Fruit fly (Drosophila melanogaster) whole organism, embryonic: Measurements from ENCODE around the gene CG3434.

Source experiments
- CG10274 ChIP-seq: fragments of 200-800 bp; sonication (Bioruptor generic); optimal IDR thresholded peaks from 3 replicates; lab custom pipeline; 2017; ENCODE audit warnings: missing biosample characterization, mild to moderate bottlenecking, missing genetic modification characterization
- CG10321 ChIP-seq: fragments of 200-800 bp; sonication (Bioruptor generic); IDR thresholded peaks from 2 replicates; pipeline ENCODE4 v1.3.6; 2022; ENCODE audit warnings: missing biosample characterization, missing genetic modification characterization
- CG10959 ChIP-seq: fragments of 200-800 bp; sonication (Bioruptor generic); IDR thresholded peaks from 2 replicates; pipeline ENCODE4 v1.3.6; 2022; ENCODE audit warnings: missing biosample characterization, missing genetic modification characterization
- CG11723 ChIP-seq: fragments of 200-800 bp; sonication (Bioruptor generic); optimal IDR thresholded peaks from 2 replicates; lab custom pipeline; 2017; ENCODE audit warnings: missing biosample characterization, mild to moderate bottlenecking, missing genetic modification characterization
- CG12071 ChIP-seq: fragments of 200-800 bp; sonication (Bioruptor generic); optimal IDR thresholded peaks from 3 replicates; lab custom pipeline; 2018; ENCODE audit warnings: missing biosample characterization, mild to moderate bottlenecking, missing genetic modification characterization
- CG12744 ChIP-seq: fragments of 200-800 bp; sonication (Bioruptor generic); optimal IDR thresholded peaks from 2 replicates; lab custom pipeline; 2016; ENCODE audit warnings: missing biosample characterization, missing genetic modification characterization
- CG12769 ChIP-seq: fragments of 200-800 bp; sonication (Bioruptor generic); optimal IDR thresholded peaks from 2 replicates; lab custom pipeline; 2019; ENCODE audit warnings: missing biosample characterization, mild to moderate bottlenecking, missing genetic modification characterization, moderate library complexity
- CG13287 ChIP-seq: fragments of 200-800 bp; sonication (Bioruptor generic); IDR thresholded peaks from 2 replicates; pipeline ENCODE4 v1.3.6; 2022; ENCODE audit warnings: missing biosample characterization, missing genetic modification characterization; ENCODE audit not compliant: partially characterized antibody
- CG13894 ChIP-seq: fragments of 200-800 bp; sonication (Bioruptor generic); optimal IDR thresholded peaks from 3 replicates; lab custom pipeline; 2018; ENCODE audit warnings: missing biosample characterization, mild to moderate bottlenecking, missing genetic modification characterization, moderate library complexity
- CG16863 ChIP-seq: fragments of 200-800 bp; sonication (Bioruptor generic); optimal IDR thresholded peaks from 3 replicates; lab custom pipeline; 2016; ENCODE audit warnings: missing biosample characterization, missing genetic modification characterization
- CG18011 ChIP-seq: fragments of 200-800 bp; sonication (Bioruptor generic); optimal IDR thresholded peaks from 2 replicates; lab custom pipeline; 2017; ENCODE audit warnings: missing biosample characterization, missing genetic modification characterization, mild to moderate bottlenecking, moderate library complexity, missing genotype
- CG18764 ChIP-seq: fragments of 200-800 bp; sonication (Bioruptor generic); optimal IDR thresholded peaks from 3 replicates; lab custom pipeline; 2016; ENCODE audit warnings: missing biosample characterization, missing genetic modification characterization
- CG2875 ChIP-seq: fragments of 200-800 bp; sonication (Bioruptor generic); optimal IDR thresholded peaks from 2 replicates; lab custom pipeline; 2017; ENCODE audit warnings: missing biosample characterization, mild to moderate bottlenecking, missing genetic modification characterization, missing genetic modification reagents
- CG31224 ChIP-seq: fragments of 200-800 bp; sonication (Bioruptor generic); IDR thresholded peaks from 2 replicates; pipeline ENCODE4 v1.3.6; 2022; ENCODE audit warnings: missing biosample characterization, missing genetic modification characterization
- CG32767 ChIP-seq: fragments of 200-800 bp; sonication (Bioruptor generic); IDR thresholded peaks from 2 replicates; pipeline ENCODE4 v1.3.6; 2022; ENCODE audit warnings: missing biosample characterization, missing genetic modification characterization
- CG33557 ChIP-seq: fragments of 200-800 bp; sonication (Bioruptor generic); optimal IDR thresholded peaks from 2 replicates; lab custom pipeline; 2019; ENCODE audit warnings: missing biosample characterization, mild to moderate bottlenecking, missing genetic modification characterization, moderate library complexity
- CG42726 ChIP-seq: fragments of 200-800 bp; sonication (Bioruptor generic); IDR thresholded peaks from 2 replicates; pipeline ENCODE4 v1.3.6; 2022; ENCODE audit warnings: missing biosample characterization, missing genetic modification characterization; ENCODE audit not compliant: partially characterized antibody
- CG4360 ChIP-seq: fragments of 200-800 bp; sonication (Bioruptor generic); IDR thresholded peaks from 2 replicates; pipeline ENCODE4 v1.3.6; 2022; ENCODE audit warnings: missing biosample characterization, missing genetic modification characterization
- CG4730 ChIP-seq: fragments of 200-800 bp; sonication (Bioruptor generic); IDR thresholded peaks from 2 replicates; pipeline ENCODE4 v1.3.6; 2022; ENCODE audit warnings: missing biosample characterization, missing genetic modification characterization
- CG6175 ChIP-seq: fragments of 200-800 bp; sonication (Bioruptor generic); IDR thresholded peaks from 3 replicates; pipeline ENCODE4 v1.3.6; 2022; ENCODE audit warnings: missing biosample characterization, missing genetic modification characterization
- CG6654 ChIP-seq: fragments of 200-800 bp; sonication (Bioruptor generic); optimal IDR thresholded peaks from 2 replicates; lab custom pipeline; 2017; ENCODE audit warnings: missing biosample characterization, mild to moderate bottlenecking, missing genetic modification characterization
- CG6683 ChIP-seq: fragments of 200-800 bp; sonication (Bioruptor generic); optimal IDR thresholded peaks from 2 replicates; lab custom pipeline; 2017; ENCODE audit warnings: missing biosample characterization, mild to moderate bottlenecking, missing genetic modification characterization, missing genetic modification reagents
- CoRest ChIP-seq: fragments of 200-800 bp; sonication (Bioruptor generic); optimal IDR thresholded peaks from 3 replicates; lab custom pipeline; 2018; ENCODE audit warnings: missing biosample characterization, mild to moderate bottlenecking, missing genetic modification characterization, moderate library complexity
- D19A ChIP-seq: fragments of 200-800 bp; optimal IDR thresholded peaks from 3 replicates; lab custom pipeline; 2019; ENCODE audit warnings: missing biosample characterization, mild to moderate bottlenecking, missing genetic modification characterization, moderate library complexity
- Elba2 ChIP-seq: fragments of 200-800 bp; sonication (Bioruptor generic); optimal IDR thresholded peaks from 3 replicates; lab custom pipeline; 2016; ENCODE audit warnings: missing biosample characterization, missing genetic modification characterization
- Ets65A ChIP-seq: fragments of 200-800 bp; sonication (Bioruptor generic); peaks from one replicate; lab custom pipeline; 2016; ENCODE audit warnings: missing biosample characterization, missing genetic modification characterization
- H15 ChIP-seq: fragments of 200-800 bp; sonication (Bioruptor generic); IDR thresholded peaks from 3 replicates; pipeline ENCODE4 v1.3.6; 2022; ENCODE audit warnings: missing biosample characterization, missing genetic modification characterization
- HLH3B ChIP-seq: fragments of 200-800 bp; sonication (Bioruptor generic); IDR thresholded peaks from 2 replicates; pipeline ENCODE4 v1.3.6; 2022; ENCODE audit warnings: missing biosample characterization, missing genetic modification characterization
- Med ChIP-seq: fragments of 200-800 bp; sonication (Bioruptor generic); peaks from one replicate; lab custom pipeline; 2016; ENCODE audit warnings: missing biosample characterization, missing genetic modification characterization, mild to moderate bottlenecking, inconsistent platforms, moderate library complexity
- Opbp ChIP-seq: fragments of 200-800 bp; sonication (Bioruptor generic); IDR thresholded peaks from 3 replicates; pipeline ENCODE4 v1.3.6; 2022; ENCODE audit warnings: missing biosample characterization, missing genetic modification characterization; ENCODE audit not compliant: partially characterized antibody
- Ravus ChIP-seq: fragments of 200-800 bp; sonication (Bioruptor generic); IDR thresholded peaks from 2 replicates; pipeline ENCODE4 v1.3.6; 2022; ENCODE audit warnings: missing biosample characterization, missing genetic modification characterization
- Tbp ChIP-seq: fragments of >200 bp; optimal IDR thresholded peaks from 2 replicates; lab custom pipeline; 2018; ENCODE audit warnings: missing biosample characterization, missing genetic modification characterization
- Trl ChIP-seq, 3 experiments: fragments of >200 bp in 2 of 3; fragments of 200-800 bp in 1 of 3; sonication (Bioruptor generic) in 1 of 3; optimal IDR thresholded peaks; 2 replicates in 1 of 3; 3 replicates in 2 of 3; lab custom pipeline; 2016 to 2017; ENCODE audit warnings: missing biosample characterization in 1 of 3, missing genetic modification characterization in 1 of 3
- Xbp1 ChIP-seq: fragments of 200-800 bp; sonication (Bioruptor generic); optimal IDR thresholded peaks from 3 replicates; lab custom pipeline; 2016; ENCODE audit warnings: missing biosample characterization, mild to moderate bottlenecking, missing genetic modification characterization
- eve ChIP-seq, 2 experiments: fragments of >200 bp; optimal IDR thresholded peaks; 2 replicates each; lab custom pipeline; 2017; ENCODE audit warnings: missing biosample characterization in 2 of 2, missing genetic modification characterization in 2 of 2
- exex ChIP-seq: fragments of 200-800 bp; sonication (Bioruptor generic); optimal IDR thresholded peaks from 4 replicates; lab custom pipeline; 2018; ENCODE audit warnings: missing biosample characterization, mild to moderate bottlenecking, missing genetic modification characterization, moderate library complexity
- fd96Cb ChIP-seq: fragments of 200-800 bp; sonication (Bioruptor generic); optimal IDR thresholded peaks from 2 replicates; lab custom pipeline; 2018; ENCODE audit warnings: missing biosample characterization, mild to moderate bottlenecking, missing genetic modification characterization, moderate library complexity
- gem ChIP-seq: fragments of 200-800 bp; sonication (Bioruptor generic); optimal IDR thresholded peaks from 2 replicates; lab custom pipeline; 2019; ENCODE audit warnings: missing biosample characterization, mild to moderate bottlenecking, missing genetic modification characterization, moderate library complexity
- hbn ChIP-seq: fragments of 200-800 bp; sonication (Bioruptor generic); IDR thresholded peaks from 2 replicates; pipeline ENCODE4 v1.3.6; 2022; ENCODE audit warnings: missing biosample characterization, missing genetic modification characterization; ENCODE audit not compliant: partially characterized antibody
- ind ChIP-seq: fragments of 200-800 bp; sonication (Bioruptor generic); optimal IDR thresholded peaks from 3 replicates; lab custom pipeline; 2016; ENCODE audit warnings: missing biosample characterization, missing genetic modification characterization
- insv ChIP-seq, 2 experiments: fragments of 200-800 bp; sonication (Bioruptor generic); optimal IDR thresholded peaks; 3 replicates each; lab custom pipeline; 2016 to 2018; ENCODE audit warnings: missing biosample characterization in 2 of 2, missing genetic modification characterization in 2 of 2
- lov ChIP-seq, 2 experiments: fragments of 200-800 bp in 1 of 2; fragments of >200 bp in 1 of 2; sonication (Bioruptor generic) in 1 of 2; IDR thresholded peaks in 1 of 2; optimal IDR thresholded peaks in 1 of 2; 2 replicates in 1 of 2; 3 replicates in 1 of 2; pipeline versions ENCODE4 v1.3.6 to Lab custom; 2017 to 2022; ENCODE audit warnings: missing biosample characterization in 1 of 2, missing genetic modification characterization in 1 of 2
- prd ChIP-seq, 3 experiments: fragments of >200 bp in 2 of 3; fragments of 200-800 bp in 1 of 3; sonication (Bioruptor generic) in 1 of 3; optimal IDR thresholded peaks in 2 of 3; IDR thresholded peaks in 1 of 3; 2 replicates in 2 of 3; 3 replicates in 1 of 3; pipeline versions ENCODE4 v1.3.6 to Lab custom; 2017 to 2022; ENCODE audit warnings: missing biosample characterization in 1 of 3, missing genetic modification characterization in 1 of 3
- pum ChIP-seq: fragments of 200-800 bp; sonication (Bioruptor generic); optimal IDR thresholded peaks from 2 replicates; lab custom pipeline; 2016; ENCODE audit warnings: missing biosample characterization, missing genetic modification characterization
- slp2 ChIP-seq: fragments of 200-800 bp; sonication (Bioruptor generic); optimal IDR thresholded peaks from 2 replicates; lab custom pipeline; 2016; ENCODE audit warnings: missing biosample characterization, missing genetic modification characterization
- sqz ChIP-seq: fragments of 200-800 bp; sonication (Bioruptor generic); optimal IDR thresholded peaks from 3 replicates; lab custom pipeline; 2018; ENCODE audit warnings: missing biosample characterization, mild to moderate bottlenecking, missing genetic modification characterization
- tll ChIP-seq, 2 experiments: fragments of 200-800 bp in 1 of 2; fragments of >200 bp in 1 of 2; sonication (Bioruptor generic) in 1 of 2; optimal IDR thresholded peaks; 2 replicates each; lab custom pipeline; 2017 to 2019; ENCODE audit warnings: missing biosample characterization in 2 of 2, missing genetic modification characterization in 2 of 2, mild to moderate bottlenecking in 1 of 2, moderate library complexity in 1 of 2
- unc-4 ChIP-seq: fragments of 200-800 bp; sonication (Bioruptor generic); IDR thresholded peaks from 2 replicates; pipeline ENCODE4 v1.3.6; 2022; ENCODE audit warnings: missing biosample characterization, missing genetic modification characterization; ENCODE audit not compliant: partially characterized antibody

Gene CG3434

dm6 chr3L:9465652-9466244 is 5.1 kb upstream of the CG3434 start (continued):
- TF ChIP-seq CG2875 (GFP tag; lab: Kevin White, UChicago): no peak
- no peak for TF ChIP-seq insv (GFP tag; optimal IDR thresholded peaks at IDR 0.05; lab: Kevin White, UChicago)
- TF ChIP-seq CG12744: no peak
- no peak for TF ChIP-seq prd (optimal IDR thresholded peaks at IDR 0.05; lab: Kevin White, UChicago)
- TF ChIP-seq prd (GFP tag; IDR thresholded peaks at IDR 0.05; lab: Robert Waterston, UW): no peak
- TF ChIP-seq CG10274 (GFP tag; lab: Kevin White, UChicago): no peak
- TF ChIP-seq tll (GFP tag; optimal IDR thresholded peaks at IDR 0.05; lab: Kevin White, UChicago): no peak
- TF ChIP-seq unc-4 (GFP tag; lab: Robert Waterston, UW): no peak
- TF ChIP-seq exex (tag; lab: Kevin White, UChicago): peak; percentile 16
- TF ChIP-seq CG18764: no peak
- TF ChIP-seq CG6654: no peak
- TF ChIP-seq Trl (optimal IDR thresholded peaks at IDR 0.05; lab: Kevin White, UChicago): peak; percentile 83 to 84
- no peak for TF ChIP-seq Trl (GFP tag; optimal IDR thresholded peaks at IDR 0.05; lab: Kevin White, UChicago)
- no peak for TF ChIP-seq CG4730 (GFP tag; lab: Robert Waterston, UW)
- TF ChIP-seq Med: peak; percentile 86
- TF ChIP-seq CG12769 (tag; lab: Kevin White, UChicago): peak; percentile 30
- TF ChIP-seq eve (GFP tag; optimal IDR thresholded peaks at IDR 0.05; lab: Kevin White, UChicago): no peak
- no peak for TF ChIP-seq CG6683
- TF ChIP-seq CG10321: no peak
- no peak for TF ChIP-seq D19A
- TF ChIP-seq lov (optimal IDR thresholded peaks at IDR 0.05; lab: Kevin White, UChicago): no peak
- no peak for TF ChIP-seq lov (GFP tag; IDR thresholded peaks at IDR 0.05; lab: Robert Waterston, UW)
- TF ChIP-seq gem (tag; lab: Kevin White, UChicago): no peak
- TF ChIP-seq HLH3B: no peak
- TF ChIP-seq CG32767 (GFP tag; lab: Robert Waterston, UW): 0 out of 2 replicates have a peak, but pooled peaks have one; percentile 28
- no peak for TF ChIP-seq CG31224 (GFP tag; lab: Robert Waterston, UW)
- no peak for TF ChIP-seq CG16863
- 0 out of 2 replicates have a peak, but pooled peaks have one; percentile 36 for TF ChIP-seq CG42726 (GFP tag; lab: Robert Waterston, UW)
- TF ChIP-seq CoRest (tag; lab: Kevin White, UChicago): no peak
- TF ChIP-seq CG10959 (GFP tag; lab: Robert Waterston, UW): no peak
- no peak for TF ChIP-seq Elba2 (GFP tag; lab: Kevin White, UChicago)
- peak; percentile 49 for TF ChIP-seq CG13894
- peak; percentile 1 for TF ChIP-seq CG33557 (GFP tag; lab: Kevin White, UChicago)
- no peak for TF ChIP-seq fd96Cb (tag; lab: Kevin White, UChicago)
- no peak for TF ChIP-seq CG11723 (GFP tag; lab: Kevin White, UChicago)
- TF ChIP-seq Opbp (GFP tag; lab: Robert Waterston, UW): no peak
- TF ChIP-seq CG6175 (GFP tag; lab: Robert Waterston, UW): no peak
- no peak; the same call in 2 of the 3 replicates for TF ChIP-seq H15 (GFP tag; lab: Robert Waterston, UW)
- TF ChIP-seq Tbp (GFP tag; lab: Kevin White, UChicago): no peak
- TF ChIP-seq CG4360 (GFP tag; lab: Robert Waterston, UW): peak; percentile 75
- TF ChIP-seq pum (GFP tag; lab: Kevin White, UChicago): no peak
- no peak for TF ChIP-seq CG13287 (GFP tag; lab: Robert Waterston, UW)
- no peak for TF ChIP-seq CG18011 (GFP tag; lab: Kevin White, UChicago)
- TF ChIP-seq sqz (GFP tag; lab: Kevin White, UChicago): no peak
- no peak for TF ChIP-seq Xbp1 (GFP tag; lab: Kevin White, UChicago)
- no peak for TF ChIP-seq ind (GFP tag; lab: Kevin White, UChicago)
- no peak for TF ChIP-seq Ravus (GFP tag; lab: Robert Waterston, UW)
- TF ChIP-seq Ets65A (GFP tag; lab: Kevin White, UChicago): peak; percentile 76
- peak; percentile 22 for TF ChIP-seq CG12071 (GFP tag; lab: Kevin White, UChicago)
- TF ChIP-seq slp2 (GFP tag; lab: Kevin White, UChicago): no peak
- peak; percentile 23; the same call in 1 of the 2 replicates for TF ChIP-seq hbn (GFP tag; lab: Robert Waterston, UW)
